Fruit fly (Drosophila melanogaster): Measurements from ENCODE around the gene CG18542.

DNA sequence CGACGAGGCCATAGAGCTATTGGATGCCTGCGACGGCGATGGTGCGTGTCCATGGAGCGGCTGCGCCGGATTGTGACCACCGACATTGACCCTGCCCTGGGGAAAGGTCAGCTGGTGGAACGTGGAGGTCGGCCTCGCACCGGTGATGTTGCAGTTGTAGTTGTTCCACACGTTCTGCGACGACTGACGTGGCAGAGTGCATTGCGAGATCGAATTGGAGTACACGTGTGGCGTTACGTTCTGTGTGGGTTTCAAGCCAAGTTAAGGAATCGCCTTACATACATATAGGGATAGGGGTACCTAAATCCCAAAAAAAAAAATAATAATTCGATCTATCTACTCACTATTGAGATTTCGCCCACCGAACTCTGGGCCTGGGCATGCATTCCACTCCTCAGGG is 49.6 kb downstream of the CG18542 start:
- TF ChIP-seq CTCF (optimal IDR thresholded peaks at IDR 0.05): no peak
- TF ChIP-seq CG8478 (optimal IDR thresholded peaks at IDR 0.05): no peak
